Fruit fly (Drosophila melanogaster) whole organism, prepupa: Measurements from ENCODE around the gene p24-2.

Source experiments
- Blimp-1 ChIP-seq: fragments of 200-800 bp; sonication (Bioruptor generic); optimal IDR thresholded peaks from 3 replicates; lab custom pipeline; 2017; ENCODE audit warnings: missing biosample characterization, missing genetic modification characterization, mild to moderate bottlenecking, moderate library complexity, missing genetic modification reagents
- CG10631 ChIP-seq: fragments of 200-800 bp; sonication (Bioruptor generic); optimal IDR thresholded peaks from 2 replicates; lab custom pipeline; 2016; ENCODE audit warnings: missing biosample characterization, missing genetic modification characterization
- CG10669 ChIP-seq: fragments of 200-800 bp; sonication (Bioruptor generic); optimal IDR thresholded peaks from 3 replicates; lab custom pipeline; 2018; ENCODE audit warnings: missing biosample characterization, mild to moderate bottlenecking, missing genetic modification characterization, moderate library complexity
- CG11294 ChIP-seq: fragments of 200-800 bp; sonication (Bioruptor generic); IDR thresholded peaks from 2 replicates; pipeline ENCODE4 v1.3.6; 2022; ENCODE audit warnings: missing biosample characterization, missing genetic modification characterization
- CG11762 ChIP-seq: fragments of 200-800 bp; sonication (Bioruptor generic); optimal IDR thresholded peaks from 3 replicates; lab custom pipeline; 2016; ENCODE audit warnings: missing biosample characterization, missing genetic modification characterization; ENCODE audit not compliant: insufficient read depth
- CG11902 ChIP-seq: fragments of 200-800 bp; sonication (Bioruptor generic); optimal IDR thresholded peaks from 3 replicates; lab custom pipeline; 2016; ENCODE audit warnings: missing biosample characterization, missing genetic modification characterization
- CG16779 ChIP-seq: fragments of 200-800 bp; sonication (Bioruptor generic); optimal IDR thresholded peaks from 3 replicates; lab custom pipeline; 2017; ENCODE audit warnings: missing biosample characterization, mild to moderate bottlenecking, missing genetic modification characterization
- CG3032 ChIP-seq: fragments of 200-800 bp; optimal IDR thresholded peaks from 2 replicates; lab custom pipeline; 2019; ENCODE audit warnings: missing biosample characterization, mild to moderate bottlenecking, missing genetic modification characterization, moderate library complexity
- CG31627 ChIP-seq: fragments of 200-800 bp; sonication (Bioruptor generic); optimal IDR thresholded peaks from 3 replicates; lab custom pipeline; 2016; ENCODE audit warnings: missing biosample characterization, missing genetic modification characterization
- CG32006 ChIP-seq: fragments of 200-800 bp; sonication (Bioruptor generic); optimal IDR thresholded peaks from 3 replicates; lab custom pipeline; 2017; ENCODE audit warnings: missing biosample characterization, mild to moderate bottlenecking, missing genetic modification characterization
- CG34406 ChIP-seq: fragments of 200-800 bp; sonication (Bioruptor generic); optimal IDR thresholded peaks from 3 replicates; lab custom pipeline; 2016; ENCODE audit warnings: missing biosample characterization, missing genetic modification characterization
- CG3919 ChIP-seq: fragments of 200-800 bp; sonication (Bioruptor generic); optimal IDR thresholded peaks from 3 replicates; lab custom pipeline; 2016; ENCODE audit warnings: missing biosample characterization, missing genetic modification characterization
- CG4318 ChIP-seq: fragments of 200-800 bp; sonication (Bioruptor generic); optimal IDR thresholded peaks from 3 replicates; lab custom pipeline; 2017; ENCODE audit warnings: missing biosample characterization, mild to moderate bottlenecking, missing genetic modification characterization
- CG6163 ChIP-seq: fragments of 200-800 bp; sonication (Bioruptor generic); IDR thresholded peaks from 3 replicates; pipeline ENCODE4 v1.3.6; 2022; ENCODE audit warnings: missing biosample characterization, missing genetic modification characterization
- CG6276 ChIP-seq: fragments of 200-800 bp; sonication (Bioruptor generic); optimal IDR thresholded peaks from 2 replicates; lab custom pipeline; 2017; ENCODE audit warnings: missing biosample characterization, mild to moderate bottlenecking, missing genetic modification characterization
- CG6792 ChIP-seq: fragments of 200-800 bp; sonication (Bioruptor generic); optimal IDR thresholded peaks from 3 replicates; lab custom pipeline; 2016; ENCODE audit warnings: missing biosample characterization, missing genetic modification characterization
- CG6808 ChIP-seq: fragments of 200-800 bp; sonication (Bioruptor generic); optimal IDR thresholded peaks from 3 replicates; lab custom pipeline; 2017; ENCODE audit warnings: missing biosample characterization, missing genetic modification characterization, mild to moderate bottlenecking, moderate library complexity, missing genetic modification reagents
- CG7368 ChIP-seq: fragments of 200-800 bp; sonication (Bioruptor generic); optimal IDR thresholded peaks from 3 replicates; lab custom pipeline; 2016; ENCODE audit warnings: missing biosample characterization, missing genetic modification characterization
- CG8119 ChIP-seq: fragments of 200-800 bp; sonication (Bioruptor generic); IDR thresholded peaks from 3 replicates; pipeline ENCODE4 v1.3.6; 2022; ENCODE audit warnings: missing biosample characterization, missing genetic modification characterization
- CG8319 ChIP-seq: fragments of 200-800 bp; sonication (Bioruptor generic); optimal IDR thresholded peaks from 3 replicates; lab custom pipeline; 2016; ENCODE audit warnings: missing biosample characterization, missing genetic modification characterization
- CG8632 ChIP-seq: fragments of 200-800 bp; sonication (Bioruptor generic); optimal IDR thresholded peaks from 3 replicates; lab custom pipeline; 2016; ENCODE audit warnings: missing biosample characterization, missing genetic modification characterization
- CG9139 ChIP-seq: fragments of 200-800 bp; sonication (Bioruptor generic); optimal IDR thresholded peaks from 3 replicates; lab custom pipeline; 2017; ENCODE audit warnings: missing biosample characterization, mild to moderate bottlenecking, missing genetic modification characterization
- Eip75B ChIP-seq: fragments of 200-800 bp; sonication (Bioruptor generic); optimal IDR thresholded peaks from 3 replicates; lab custom pipeline; 2016; ENCODE audit warnings: missing biosample characterization, missing genetic modification characterization
- Eip78C ChIP-seq: fragments of 200-800 bp; sonication (Bioruptor generic); peaks from one replicate; lab custom pipeline; 2016; ENCODE audit warnings: missing biosample characterization, missing genetic modification characterization
- Eip93F ChIP-seq: fragments of 200-800 bp; sonication (Bioruptor generic); optimal IDR thresholded peaks from 2 replicates; lab custom pipeline; 2016; ENCODE audit warnings: missing biosample characterization, mild to moderate bottlenecking, missing genetic modification characterization
- Ets96B ChIP-seq: fragments of 200-800 bp; optimal IDR thresholded peaks from 2 replicates; lab custom pipeline; 2019; ENCODE audit warnings: missing biosample characterization, mild to moderate bottlenecking, missing genetic modification characterization, moderate library complexity
- Gug ChIP-seq: fragments of 200-800 bp; sonication (Bioruptor generic); IDR thresholded peaks from 2 replicates; pipeline ENCODE4 v1.3.6; 2022; ENCODE audit warnings: missing biosample characterization, missing genetic modification characterization
- Hr38 ChIP-seq: sonication (Bioruptor generic); optimal IDR thresholded peaks from 2 replicates; lab custom pipeline; 2016; ENCODE audit warnings: missing biosample characterization, missing genetic modification characterization
- Hr4 ChIP-seq: fragments of 200-800 bp; sonication (Bioruptor generic); optimal IDR thresholded peaks from 3 replicates; lab custom pipeline; 2016; ENCODE audit warnings: missing biosample characterization, missing genetic modification characterization
- Lpt ChIP-seq: fragments of 200-800 bp; sonication (Bioruptor generic); optimal IDR thresholded peaks from 3 replicates; lab custom pipeline; 2016; ENCODE audit warnings: missing biosample characterization, missing genetic modification characterization
- Met ChIP-seq: fragments of 200-800 bp; sonication (Bioruptor generic); optimal IDR thresholded peaks from 3 replicates; lab custom pipeline; 2016; ENCODE audit warnings: missing biosample characterization, missing genetic modification characterization
- OdsH ChIP-seq: fragments of 200-800 bp; sonication (Bioruptor generic); optimal IDR thresholded peaks from 3 replicates; lab custom pipeline; 2016; ENCODE audit warnings: missing biosample characterization, missing genetic modification characterization
- Smox ChIP-seq: fragments of 200-800 bp; sonication (Bioruptor generic); optimal IDR thresholded peaks from 3 replicates; lab custom pipeline; 2016; ENCODE audit warnings: missing biosample characterization, missing genetic modification characterization
- Sox102F ChIP-seq: fragments of 200-800 bp; sonication (Bioruptor generic); optimal IDR thresholded peaks from 2 replicates; lab custom pipeline; 2016; ENCODE audit warnings: missing biosample characterization, mild to moderate bottlenecking, missing genetic modification characterization
- Sox14 ChIP-seq: fragments of 200-800 bp; sonication (Bioruptor generic); optimal IDR thresholded peaks from 3 replicates; lab custom pipeline; 2016; ENCODE audit warnings: missing biosample characterization, missing genetic modification characterization
- Sox15 ChIP-seq: fragments of 200-800 bp; sonication (Bioruptor generic); optimal IDR thresholded peaks from 3 replicates; lab custom pipeline; 2016; ENCODE audit warnings: missing biosample characterization, missing genetic modification characterization
- achi ChIP-seq: fragments of 200-800 bp; sonication (Bioruptor generic); optimal IDR thresholded peaks from 3 replicates; lab custom pipeline; 2016; ENCODE audit warnings: missing biosample characterization, missing genetic modification characterization
- acj6 ChIP-seq: fragments of 200-800 bp; sonication (Bioruptor generic); optimal IDR thresholded peaks from 3 replicates; lab custom pipeline; 2016; ENCODE audit warnings: missing biosample characterization, missing genetic modification characterization
- cyc ChIP-seq: fragments of 200-800 bp; sonication (Bioruptor generic); optimal IDR thresholded peaks from 3 replicates; lab custom pipeline; 2016; ENCODE audit warnings: missing biosample characterization, missing genetic modification characterization
- dsx ChIP-seq: fragments of 200-800 bp; optimal IDR thresholded peaks from 3 replicates; lab custom pipeline; 2019; ENCODE audit warnings: missing biosample characterization, mild to moderate bottlenecking, missing genetic modification characterization, moderate library complexity; ENCODE audit not compliant: poor library complexity, severe bottlenecking
- eg ChIP-seq: fragments of 200-800 bp; sonication (Bioruptor generic); IDR thresholded peaks from 3 replicates; pipeline ENCODE4 v1.3.6; 2022; ENCODE audit warnings: missing biosample characterization, missing genetic modification characterization
- esn ChIP-seq: fragments of 200-800 bp; sonication (Bioruptor generic); optimal IDR thresholded peaks from 2 replicates; lab custom pipeline; 2016; ENCODE audit warnings: missing biosample characterization, mild to moderate bottlenecking, missing genetic modification characterization, moderate library complexity
- fd85E ChIP-seq: fragments of 200-800 bp; sonication (Bioruptor generic); optimal IDR thresholded peaks from 3 replicates; lab custom pipeline; 2016; ENCODE audit warnings: missing biosample characterization, missing genetic modification characterization
- fkh ChIP-seq: fragments of 200-800 bp; sonication (Bioruptor generic); optimal IDR thresholded peaks from 3 replicates; lab custom pipeline; 2017; ENCODE audit warnings: missing biosample characterization, mild to moderate bottlenecking, missing genetic modification characterization, moderate library complexity
- net ChIP-seq: fragments of 200-800 bp; sonication (Bioruptor generic); optimal IDR thresholded peaks from 3 replicates; lab custom pipeline; 2016; ENCODE audit warnings: missing biosample characterization, missing genetic modification characterization
- pdm3 ChIP-seq: fragments of 200-800 bp; sonication (Bioruptor generic); optimal IDR thresholded peaks from 3 replicates; lab custom pipeline; 2016; ENCODE audit warnings: missing biosample characterization, missing genetic modification characterization
- salr ChIP-seq, 2 experiments: fragments of 200-800 bp; sonication (Bioruptor generic); optimal IDR thresholded peaks; 3 replicates each; lab custom pipeline; 2016 to 2018; ENCODE audit warnings: missing biosample characterization in 2 of 2, missing genetic modification characterization in 2 of 2, mild to moderate bottlenecking in 1 of 2
- spab ChIP-seq: fragments of 200-800 bp; sonication (Bioruptor generic); optimal IDR thresholded peaks from 2 replicates; lab custom pipeline; 2017; ENCODE audit warnings: missing biosample characterization, mild to moderate bottlenecking, missing genetic modification characterization, missing genetic modification reagents
- ss ChIP-seq, 2 experiments: fragments of 200-800 bp; sonication (Bioruptor generic); optimal IDR thresholded peaks; 2 replicates in 1 of 2; 3 replicates in 1 of 2; lab custom pipeline; 2017 to 2018; ENCODE audit warnings: mild to moderate bottlenecking in 2 of 2, missing biosample characterization in 2 of 2, missing genetic modification characterization in 2 of 2, moderate library complexity in 1 of 2
- svp ChIP-seq: fragments of 200-800 bp; sonication (Bioruptor generic); peaks from one replicate; lab custom pipeline; 2016; ENCODE audit warnings: missing biosample characterization, missing genetic modification characterization
- topi ChIP-seq: fragments of 200-800 bp; sonication (Bioruptor generic); optimal IDR thresholded peaks from 3 replicates; lab custom pipeline; 2016; ENCODE audit warnings: missing biosample characterization, missing genetic modification characterization
- vri ChIP-seq: fragments of 200-800 bp; sonication (Bioruptor generic); optimal IDR thresholded peaks from 3 replicates; lab custom pipeline; 2016; ENCODE audit warnings: missing biosample characterization, mild to moderate bottlenecking, missing genetic modification characterization

p24-2 gene

dm6 chr3R:9677734-9678341 is 14.8 kb downstream of the p24-2 start, which contains the start of gene p23:
TSS of gene p23 (plus strand) at chr3R:9677927.
- TF ChIP-seq ss (GFP tag; optimal IDR thresholded peaks at IDR 0.05; lab: Kevin White, UChicago) (peak in 1 of 2 experiments; percentile 43), CG3032 (tag; lab: Kevin White, UChicago) (no peak), Sox15 (no peak), Sox102F (GFP tag; lab: Kevin White, UChicago) (no peak), OdsH (GFP tag; lab: Kevin White, UChicago) (no peak), topi (GFP tag; lab: Kevin White, UChicago) (no peak), CG6163 (GFP tag; lab: Robert Waterston, UW) (no peak), CG10669 (no peak), CG8119 (GFP tag; lab: Robert Waterston, UW) (no peak), CG10631 (no peak), Gug (GFP tag; lab: Robert Waterston, UW) (no peak), cyc (no peak), Blimp-1 (GFP tag; lab: Kevin White, UChicago) (no peak), vri (no peak), spab (GFP tag; lab: Kevin White, UChicago) (no peak), CG6792 (GFP tag; lab: Kevin White, UChicago) (no peak), acj6 (GFP tag; lab: Kevin White, UChicago) (no peak), CG8319 (GFP tag; lab: Kevin White, UChicago) (no peak), Hr38 (GFP tag; lab: Kevin White, UChicago) (no peak), dsx (GFP tag; lab: Kevin White, UChicago) (peak; percentile 34), esn (GFP tag; lab: Kevin White, UChicago) (no peak), svp (no peak), Eip93F (GFP tag; lab: Kevin White, UChicago) (no peak), CG16779 (tag; lab: Kevin White, UChicago) (no peak), Hr4 (GFP tag; lab: Kevin White, UChicago) (no peak), Sox14 (GFP tag; lab: Kevin White, UChicago) (peak; percentile 66), Smox (GFP tag; lab: Kevin White, UChicago) (no peak), CG11294 (GFP tag; lab: Robert Waterston, UW) (no peak), CG31627 (GFP tag; lab: Kevin White, UChicago) (no peak), CG9139 (GFP tag; lab: Kevin White, UChicago) (peak; percentile 9), achi (GFP tag; lab: Kevin White, UChicago) (peak; percentile 81), Met (GFP tag; lab: Kevin White, UChicago) (no peak), CG3919 (GFP tag; lab: Kevin White, UChicago) (no peak), CG11762 (GFP tag; lab: Kevin White, UChicago) (no peak), Eip78C (no peak), CG4318 (GFP tag; lab: Kevin White, UChicago) (no peak), Lpt (GFP tag; lab: Kevin White, UChicago) (no peak), fkh (GFP tag; lab: Kevin White, UChicago) (peak; percentile 11), CG34406 (GFP tag; lab: Kevin White, UChicago) (no peak), salr (GFP tag; optimal IDR thresholded peaks at IDR 0.05; lab: Kevin White, UChicago) (no peak), fd85E (no peak), net (GFP tag; lab: Kevin White, UChicago) (no peak), Eip75B (GFP tag; lab: Kevin White, UChicago) (no peak), CG8632 (GFP tag; lab: Kevin White, UChicago) (no peak), CG7368 (GFP tag; lab: Kevin White, UChicago) (no peak), pdm3 (no peak), Ets96B (tag; lab: Kevin White, UChicago) (no peak), eg (GFP tag; lab: Robert Waterston, UW) (0 out of 3 replicates have a peak, but pooled peaks have one; percentile 9), CG32006 (GFP tag; lab: Kevin White, UChicago) (no peak), CG6276 (GFP tag; lab: Kevin White, UChicago) (no peak), CG6808 (GFP tag; lab: Kevin White, UChicago) (no peak), CG11902 (no peak)
